Fruit fly (Drosophila melanogaster): ENCODE data around the gene RecQ4.

- TF ChIP-seq Myc (optimal IDR thresholded peaks at IDR 0.05) (no peak), psq (optimal IDR thresholded peaks at IDR 0.05) (no peak), insv (optimal IDR thresholded peaks at IDR 0.05) (no peak), ttk (optimal IDR thresholded peaks at IDR 0.05) (no peak), h (optimal IDR thresholded peaks at IDR 0.05) (no peak)
These were observed at the start of gene RecQ4 for dm6 chr3L:8175818-8176217.

Measured in Kc167 (cell line).